Worm (Caenorhabditis elegans): Measurements from ENCODE around the gene pmk-3.

- TF ChIP-seq nfya-1 (tag; optimal IDR thresholded peaks at IDR 0.05; ENCODE audit: insufficient read depth) (no peak), pqm-1 (tag; optimal IDR thresholded peaks at IDR 0.05) (no peak), nhr-76 (tag; optimal IDR thresholded peaks at IDR 0.05) (no peak), snpc-4 (tag; optimal IDR thresholded peaks at IDR 0.05) (no peak)
These were observed 31.5 kb upstream of the pmk-3 start, which contains the start of gene rabs-5 for ce11 chrIV:8107502-8107901.

Measured in whole organism, L3 larva.